Fruit fly (Drosophila melanogaster) ovary, adult (tissue): Measurements from ENCODE around the gene Cyp312a1.
A peak's percentile ranks its signal among the peaks of the same experiment; 100 is the strongest.

ENCODE experiments used
- CG17801 ChIP-seq: fragments of 200-800 bp; optimal IDR thresholded peaks from 2 replicates; lab custom pipeline; 2019; ENCODE audit warnings: missing biosample characterization, mild to moderate bottlenecking, missing genetic modification characterization, moderate library complexity; ENCODE audit not compliant: partially characterized antibody

Cyp312a1 gene

DNA sequence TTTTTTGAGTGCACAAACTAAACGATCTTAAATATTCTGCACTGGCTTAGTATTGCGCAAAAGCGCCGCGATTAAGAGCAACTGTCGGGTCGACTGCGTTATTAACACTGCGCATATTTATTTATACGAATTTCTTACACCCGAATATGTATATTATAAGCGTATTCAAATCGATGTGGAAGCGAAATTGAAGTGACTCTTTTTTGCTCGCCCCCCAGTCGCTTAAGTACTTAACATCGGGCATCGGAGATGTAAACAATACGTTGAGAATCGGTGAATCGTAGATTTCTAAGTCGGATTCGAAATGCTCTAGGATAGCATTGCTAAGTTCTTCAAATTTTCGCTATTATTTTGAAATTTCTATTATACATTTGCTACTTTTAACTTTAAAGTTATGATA lies at the start of gene Cyp312a1:
TSS of gene Cyp312a1 (minus strand) at position 101 of the 400 bp plus-strand sequence.
- TF ChIP-seq CG17801 (GFP tag; lab: Kevin White, UChicago), result no peak

DNA sequence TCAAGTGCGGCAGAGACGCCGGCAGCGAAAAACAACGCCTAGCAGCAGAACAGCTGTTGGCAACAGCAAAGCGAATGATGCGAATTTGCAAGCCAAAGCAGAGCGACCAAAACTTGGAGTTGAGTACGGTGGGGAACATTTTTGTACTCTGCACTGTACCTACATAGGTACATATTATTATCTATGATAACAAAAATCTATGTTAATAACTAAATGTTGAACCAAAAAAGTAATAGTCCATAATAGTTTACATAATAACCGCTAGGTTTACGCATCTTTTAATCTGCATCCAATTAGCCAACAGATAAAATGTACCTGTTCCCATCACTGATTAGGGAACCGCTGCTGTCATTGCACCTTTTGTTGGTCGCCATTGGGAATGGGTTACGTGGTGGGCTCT lies 49.4 kb upstream of the Cyp312a1 start:
- TF ChIP-seq CG17801 (GFP tag; lab: Kevin White, UChicago), result no peak

dm6 chr3L:18179564-18180201 lies 47.2 kb upstream of the Cyp312a1 start:
- no peak for TF ChIP-seq CG17801 (GFP tag; lab: Kevin White, UChicago)

dm6 chr3L:18174833-18175232 lies 42.3 kb upstream of the Cyp312a1 start:
- TF ChIP-seq CG17801 (GFP tag; lab: Kevin White, UChicago), result no peak

DNA sequence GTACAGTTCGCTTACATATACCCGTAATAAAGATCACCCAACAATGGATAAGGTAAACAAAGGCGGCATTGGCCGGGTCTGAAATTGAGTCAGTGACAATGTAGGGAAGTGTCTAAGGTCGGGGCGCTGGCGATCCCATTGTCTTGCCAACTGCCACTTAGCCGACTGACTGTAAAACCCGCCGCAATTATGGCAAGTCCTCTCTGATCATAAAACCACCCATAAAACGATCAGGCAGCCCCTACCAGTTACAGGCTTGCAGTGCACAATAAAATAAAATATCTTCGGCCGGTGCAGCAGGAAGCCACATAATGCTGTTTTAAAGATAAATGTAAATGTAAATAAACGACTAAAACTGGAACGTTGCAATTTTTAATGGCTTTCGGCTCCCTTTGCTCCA lies 41.2 kb upstream of the Cyp312a1 start:
- TF ChIP-seq CG17801 (GFP tag; lab: Kevin White, UChicago), result no peak

dm6 chr3L:18172064-18172696 lies 39.7 kb upstream of the Cyp312a1 start:
- no peak for TF ChIP-seq CG17801 (GFP tag; lab: Kevin White, UChicago)

DNA sequence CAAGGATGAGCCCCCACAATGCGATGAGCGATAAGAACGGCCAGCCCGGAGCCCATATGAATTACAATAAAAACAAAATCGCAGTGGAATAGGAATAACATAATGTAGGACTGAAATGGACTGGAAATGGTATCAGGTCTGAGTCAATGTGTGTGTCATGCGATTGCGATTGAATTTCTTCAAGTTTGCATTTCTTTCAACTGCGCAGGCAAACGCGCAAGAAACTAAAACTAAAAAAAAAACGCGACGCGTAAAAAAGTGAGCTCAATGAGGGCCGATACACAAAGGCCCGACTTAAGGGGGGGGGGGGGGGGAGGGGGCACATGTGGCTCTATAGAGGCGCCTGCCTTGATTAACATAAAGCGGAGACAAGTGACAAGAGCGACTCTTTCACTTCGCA lies 38.6 kb upstream of the Cyp312a1 start:
- no peak for TF ChIP-seq CG17801 (GFP tag; lab: Kevin White, UChicago)

dm6 chr3L:18166977-18167528 lies 34.6 kb upstream of the Cyp312a1 start:
- TF ChIP-seq CG17801 (GFP tag; lab: Kevin White, UChicago), result no peak

DNA sequence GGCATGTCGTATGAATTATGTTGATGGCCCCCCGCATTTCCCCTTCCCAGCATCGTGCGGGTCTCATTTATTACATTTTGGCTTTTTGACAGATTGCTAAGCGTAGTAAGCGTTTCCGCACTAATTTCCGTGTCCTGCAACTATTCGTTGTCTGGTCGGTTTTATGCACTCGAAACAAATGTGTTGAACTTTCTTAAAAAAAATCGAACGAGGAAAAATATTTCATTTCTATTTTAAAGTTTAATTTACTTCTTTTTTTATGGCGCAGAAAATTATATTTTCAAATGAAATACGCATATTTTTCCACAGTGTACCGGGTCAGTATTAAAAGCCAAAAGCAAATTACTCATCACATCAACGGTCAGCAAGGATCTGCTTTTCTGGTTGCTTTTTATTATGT lies 32.3 kb upstream of the Cyp312a1 start:
- no peak for TF ChIP-seq CG17801 (GFP tag; lab: Kevin White, UChicago)

dm6 chr3L:18163127-18163526 lies 30.6 kb upstream of the Cyp312a1 start:
- no peak for TF ChIP-seq CG17801 (GFP tag; lab: Kevin White, UChicago)

DNA sequence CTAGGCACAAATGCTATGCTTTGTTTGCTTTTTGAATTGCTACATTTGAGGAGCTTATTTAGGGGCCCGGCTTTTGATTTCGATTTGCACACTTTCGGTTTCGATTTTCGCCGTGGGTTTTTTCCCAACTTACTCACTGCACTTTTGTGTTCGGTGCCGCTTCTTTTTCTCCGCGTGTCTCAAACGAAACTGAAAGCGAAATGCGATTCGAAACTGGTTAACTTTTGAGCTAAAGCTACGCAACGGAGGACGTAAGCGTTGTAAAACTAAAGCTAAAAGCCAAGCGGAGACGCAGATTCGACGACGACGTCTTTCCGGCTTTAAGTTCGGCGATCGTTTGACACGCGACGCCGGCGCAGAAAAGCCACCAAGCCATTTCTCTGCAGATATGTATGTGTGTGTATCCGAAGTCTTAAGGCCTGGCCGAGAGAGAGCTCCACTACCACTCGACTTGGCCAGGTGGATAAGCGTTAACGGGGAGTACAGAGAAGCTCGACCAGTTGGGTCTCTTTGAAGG lies 29.7 kb upstream of the Cyp312a1 start, which contains the start of gene CG13699:
TSS of gene CG13699 (minus strand) at position 349 of the 517 bp plus-strand sequence.
- TF ChIP-seq CG17801 (GFP tag; lab: Kevin White, UChicago), result no peak

DNA sequence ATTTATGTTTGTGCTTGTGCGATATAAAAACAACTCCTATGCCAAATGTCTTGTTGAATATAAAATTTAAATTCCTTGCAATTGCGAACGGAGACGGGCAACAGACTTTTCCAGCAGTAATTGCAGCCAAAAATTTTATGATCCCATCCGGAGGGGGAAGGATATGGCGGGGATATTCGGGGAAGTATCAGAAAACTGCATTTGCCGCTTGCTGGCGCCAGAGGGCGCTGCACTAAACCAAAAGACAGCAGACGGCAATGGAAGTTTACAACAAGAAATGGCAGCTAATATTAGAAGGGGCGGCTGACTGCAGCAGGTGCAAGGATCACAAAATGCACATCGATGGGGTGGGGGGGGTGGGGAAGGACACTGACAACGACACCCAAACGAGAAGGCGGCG lies 28.7 kb upstream of the Cyp312a1 start:
- no peak for TF ChIP-seq CG17801 (GFP tag; lab: Kevin White, UChicago)

DNA sequence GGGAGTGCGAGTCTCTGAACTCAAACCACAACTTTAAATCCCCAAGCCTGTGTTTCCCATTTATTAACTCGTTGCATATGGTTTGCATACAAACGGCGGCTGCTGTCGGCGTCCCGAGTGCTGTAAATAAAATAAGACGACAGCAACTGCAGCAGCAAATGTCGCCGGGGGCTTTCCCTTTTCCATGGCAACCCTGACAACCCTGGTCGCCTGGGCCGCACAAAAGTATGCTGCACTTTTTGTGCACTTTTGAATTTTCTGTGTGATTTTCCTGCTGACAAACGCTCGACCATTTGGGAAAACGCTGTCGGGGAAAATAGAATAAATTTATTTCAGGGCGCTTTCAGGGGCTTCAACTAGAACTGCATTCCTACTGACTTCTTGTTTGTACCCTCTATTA lies 21.7 kb upstream of the Cyp312a1 start:
- TF ChIP-seq CG17801 (GFP tag; lab: Kevin White, UChicago), result no peak

- TF ChIP-seq CG17801 (GFP tag; lab: Kevin White, UChicago), result peak; percentile 94
These were observed 16.0 kb upstream of the Cyp312a1 start, which contains the start of gene CG7330 for dm6 chr3L:18148418-18148973. TSS of gene CG7330 (plus strand) at chr3L:18148923.

- no peak for TF ChIP-seq CG17801 (GFP tag; lab: Kevin White, UChicago)
These were observed 15.1 kb upstream of the Cyp312a1 start for dm6 chr3L:18147596-18147995.
